Fruit fly (Drosophila melanogaster) whole organism, prepupa: ENCODE results near the gene CG13605.

Experiments used
- Blimp-1 ChIP-seq: fragments of 200-800 bp; sonication (Bioruptor generic); optimal IDR thresholded peaks from 3 replicates; lab custom pipeline; 2017; ENCODE audit warnings: missing biosample characterization, missing genetic modification characterization, mild to moderate bottlenecking, moderate library complexity, missing genetic modification reagents
- CG10669 ChIP-seq: fragments of 200-800 bp; sonication (Bioruptor generic); optimal IDR thresholded peaks from 3 replicates; lab custom pipeline; 2018; ENCODE audit warnings: missing biosample characterization, mild to moderate bottlenecking, missing genetic modification characterization, moderate library complexity
- CG11294 ChIP-seq: fragments of 200-800 bp; sonication (Bioruptor generic); IDR thresholded peaks from 2 replicates; pipeline ENCODE4 v1.3.6; 2022; ENCODE audit warnings: missing biosample characterization, missing genetic modification characterization
- CG15336 ChIP-seq: fragments of 200-800 bp; sonication (Bioruptor generic); IDR thresholded peaks from 2 replicates; pipeline ENCODE4 v1.3.6; 2022; ENCODE audit warnings: missing biosample characterization, missing genetic modification characterization
- CG1621 ChIP-seq: fragments of 200-800 bp; sonication (Bioruptor generic); optimal IDR thresholded peaks from 3 replicates; lab custom pipeline; 2018; ENCODE audit warnings: missing biosample characterization, mild to moderate bottlenecking, missing genetic modification characterization
- CG16779 ChIP-seq: fragments of 200-800 bp; sonication (Bioruptor generic); optimal IDR thresholded peaks from 3 replicates; lab custom pipeline; 2017; ENCODE audit warnings: missing biosample characterization, mild to moderate bottlenecking, missing genetic modification characterization
- CG3032 ChIP-seq: fragments of 200-800 bp; optimal IDR thresholded peaks from 2 replicates; lab custom pipeline; 2019; ENCODE audit warnings: missing biosample characterization, mild to moderate bottlenecking, missing genetic modification characterization, moderate library complexity
- CG31627 ChIP-seq: fragments of 200-800 bp; sonication (Bioruptor generic); optimal IDR thresholded peaks from 3 replicates; lab custom pipeline; 2016; ENCODE audit warnings: missing biosample characterization, missing genetic modification characterization
- CG32006 ChIP-seq: fragments of 200-800 bp; sonication (Bioruptor generic); optimal IDR thresholded peaks from 3 replicates; lab custom pipeline; 2017; ENCODE audit warnings: missing biosample characterization, mild to moderate bottlenecking, missing genetic modification characterization
- CG34406 ChIP-seq: fragments of 200-800 bp; sonication (Bioruptor generic); optimal IDR thresholded peaks from 3 replicates; lab custom pipeline; 2016; ENCODE audit warnings: missing biosample characterization, missing genetic modification characterization
- CG6163 ChIP-seq: fragments of 200-800 bp; sonication (Bioruptor generic); IDR thresholded peaks from 3 replicates; pipeline ENCODE4 v1.3.6; 2022; ENCODE audit warnings: missing biosample characterization, missing genetic modification characterization
- CG6276 ChIP-seq: fragments of 200-800 bp; sonication (Bioruptor generic); optimal IDR thresholded peaks from 2 replicates; lab custom pipeline; 2017; ENCODE audit warnings: missing biosample characterization, mild to moderate bottlenecking, missing genetic modification characterization
- CG6792 ChIP-seq: fragments of 200-800 bp; sonication (Bioruptor generic); optimal IDR thresholded peaks from 3 replicates; lab custom pipeline; 2016; ENCODE audit warnings: missing biosample characterization, missing genetic modification characterization
- CG6808 ChIP-seq: fragments of 200-800 bp; sonication (Bioruptor generic); optimal IDR thresholded peaks from 3 replicates; lab custom pipeline; 2017; ENCODE audit warnings: missing biosample characterization, missing genetic modification characterization, mild to moderate bottlenecking, moderate library complexity, missing genetic modification reagents
- CG6854 ChIP-seq: fragments of 200-800 bp; sonication (Bioruptor generic); optimal IDR thresholded peaks from 2 replicates; lab custom pipeline; 2017; ENCODE audit warnings: missing biosample characterization, mild to moderate bottlenecking, missing genetic modification characterization
- CG8119 ChIP-seq: fragments of 200-800 bp; sonication (Bioruptor generic); IDR thresholded peaks from 3 replicates; pipeline ENCODE4 v1.3.6; 2022; ENCODE audit warnings: missing biosample characterization, missing genetic modification characterization
- CG8319 ChIP-seq: fragments of 200-800 bp; sonication (Bioruptor generic); optimal IDR thresholded peaks from 3 replicates; lab custom pipeline; 2016; ENCODE audit warnings: missing biosample characterization, missing genetic modification characterization
- CG8632 ChIP-seq: fragments of 200-800 bp; sonication (Bioruptor generic); optimal IDR thresholded peaks from 3 replicates; lab custom pipeline; 2016; ENCODE audit warnings: missing biosample characterization, missing genetic modification characterization
- CG9139 ChIP-seq: fragments of 200-800 bp; sonication (Bioruptor generic); optimal IDR thresholded peaks from 3 replicates; lab custom pipeline; 2017; ENCODE audit warnings: missing biosample characterization, mild to moderate bottlenecking, missing genetic modification characterization
- Eip75B ChIP-seq: fragments of 200-800 bp; sonication (Bioruptor generic); optimal IDR thresholded peaks from 3 replicates; lab custom pipeline; 2016; ENCODE audit warnings: missing biosample characterization, missing genetic modification characterization
- Eip78C ChIP-seq: fragments of 200-800 bp; sonication (Bioruptor generic); peaks from one replicate; lab custom pipeline; 2016; ENCODE audit warnings: missing biosample characterization, missing genetic modification characterization
- Eip93F ChIP-seq: fragments of 200-800 bp; sonication (Bioruptor generic); optimal IDR thresholded peaks from 2 replicates; lab custom pipeline; 2016; ENCODE audit warnings: missing biosample characterization, mild to moderate bottlenecking, missing genetic modification characterization
- Ets96B ChIP-seq: fragments of 200-800 bp; optimal IDR thresholded peaks from 2 replicates; lab custom pipeline; 2019; ENCODE audit warnings: missing biosample characterization, mild to moderate bottlenecking, missing genetic modification characterization, moderate library complexity
- Gug ChIP-seq: fragments of 200-800 bp; sonication (Bioruptor generic); IDR thresholded peaks from 2 replicates; pipeline ENCODE4 v1.3.6; 2022; ENCODE audit warnings: missing biosample characterization, missing genetic modification characterization
- Hr4 ChIP-seq: fragments of 200-800 bp; sonication (Bioruptor generic); optimal IDR thresholded peaks from 3 replicates; lab custom pipeline; 2016; ENCODE audit warnings: missing biosample characterization, missing genetic modification characterization
- Lpt ChIP-seq: fragments of 200-800 bp; sonication (Bioruptor generic); optimal IDR thresholded peaks from 3 replicates; lab custom pipeline; 2016; ENCODE audit warnings: missing biosample characterization, missing genetic modification characterization
- Met ChIP-seq: fragments of 200-800 bp; sonication (Bioruptor generic); optimal IDR thresholded peaks from 3 replicates; lab custom pipeline; 2016; ENCODE audit warnings: missing biosample characterization, missing genetic modification characterization
- Smox ChIP-seq: fragments of 200-800 bp; sonication (Bioruptor generic); optimal IDR thresholded peaks from 3 replicates; lab custom pipeline; 2016; ENCODE audit warnings: missing biosample characterization, missing genetic modification characterization
- Sox102F ChIP-seq: fragments of 200-800 bp; sonication (Bioruptor generic); optimal IDR thresholded peaks from 2 replicates; lab custom pipeline; 2016; ENCODE audit warnings: missing biosample characterization, mild to moderate bottlenecking, missing genetic modification characterization
- Sox14 ChIP-seq: fragments of 200-800 bp; sonication (Bioruptor generic); optimal IDR thresholded peaks from 3 replicates; lab custom pipeline; 2016; ENCODE audit warnings: missing biosample characterization, missing genetic modification characterization
- achi ChIP-seq: fragments of 200-800 bp; sonication (Bioruptor generic); optimal IDR thresholded peaks from 3 replicates; lab custom pipeline; 2016; ENCODE audit warnings: missing biosample characterization, missing genetic modification characterization
- acj6 ChIP-seq: fragments of 200-800 bp; sonication (Bioruptor generic); optimal IDR thresholded peaks from 3 replicates; lab custom pipeline; 2016; ENCODE audit warnings: missing biosample characterization, missing genetic modification characterization
- cyc ChIP-seq: fragments of 200-800 bp; sonication (Bioruptor generic); optimal IDR thresholded peaks from 3 replicates; lab custom pipeline; 2016; ENCODE audit warnings: missing biosample characterization, missing genetic modification characterization
- dsx ChIP-seq: fragments of 200-800 bp; optimal IDR thresholded peaks from 3 replicates; lab custom pipeline; 2019; ENCODE audit warnings: missing biosample characterization, mild to moderate bottlenecking, missing genetic modification characterization, moderate library complexity; ENCODE audit not compliant: poor library complexity, severe bottlenecking
- eg ChIP-seq: fragments of 200-800 bp; sonication (Bioruptor generic); IDR thresholded peaks from 3 replicates; pipeline ENCODE4 v1.3.6; 2022; ENCODE audit warnings: missing biosample characterization, missing genetic modification characterization
- esn ChIP-seq: fragments of 200-800 bp; sonication (Bioruptor generic); optimal IDR thresholded peaks from 2 replicates; lab custom pipeline; 2016; ENCODE audit warnings: missing biosample characterization, mild to moderate bottlenecking, missing genetic modification characterization, moderate library complexity
- fd59A ChIP-seq: fragments of 200-800 bp; sonication (Bioruptor generic); optimal IDR thresholded peaks from 2 replicates; lab custom pipeline; 2017; ENCODE audit warnings: missing biosample characterization, mild to moderate bottlenecking, missing genetic modification characterization, missing genetic modification reagents
- fd85E ChIP-seq: fragments of 200-800 bp; sonication (Bioruptor generic); optimal IDR thresholded peaks from 3 replicates; lab custom pipeline; 2016; ENCODE audit warnings: missing biosample characterization, missing genetic modification characterization
- fkh ChIP-seq: fragments of 200-800 bp; sonication (Bioruptor generic); optimal IDR thresholded peaks from 3 replicates; lab custom pipeline; 2017; ENCODE audit warnings: missing biosample characterization, mild to moderate bottlenecking, missing genetic modification characterization, moderate library complexity
- lz ChIP-seq: fragments of 200-800 bp; sonication (Bioruptor generic); optimal IDR thresholded peaks from 3 replicates; lab custom pipeline; 2016; ENCODE audit warnings: missing biosample characterization, missing genetic modification characterization
- net ChIP-seq: fragments of 200-800 bp; sonication (Bioruptor generic); optimal IDR thresholded peaks from 3 replicates; lab custom pipeline; 2016; ENCODE audit warnings: missing biosample characterization, missing genetic modification characterization
- pdm3 ChIP-seq: fragments of 200-800 bp; sonication (Bioruptor generic); optimal IDR thresholded peaks from 3 replicates; lab custom pipeline; 2016; ENCODE audit warnings: missing biosample characterization, missing genetic modification characterization
- salr ChIP-seq, 2 experiments: fragments of 200-800 bp; sonication (Bioruptor generic); optimal IDR thresholded peaks; 3 replicates each; lab custom pipeline; 2016 to 2018; ENCODE audit warnings: missing biosample characterization in 2 of 2, missing genetic modification characterization in 2 of 2, mild to moderate bottlenecking in 1 of 2
- spab ChIP-seq: fragments of 200-800 bp; sonication (Bioruptor generic); optimal IDR thresholded peaks from 2 replicates; lab custom pipeline; 2017; ENCODE audit warnings: missing biosample characterization, mild to moderate bottlenecking, missing genetic modification characterization, missing genetic modification reagents
- ss ChIP-seq, 2 experiments: fragments of 200-800 bp; sonication (Bioruptor generic); optimal IDR thresholded peaks; 2 replicates in 1 of 2; 3 replicates in 1 of 2; lab custom pipeline; 2017 to 2018; ENCODE audit warnings: mild to moderate bottlenecking in 2 of 2, missing biosample characterization in 2 of 2, missing genetic modification characterization in 2 of 2, moderate library complexity in 1 of 2
- svp ChIP-seq: fragments of 200-800 bp; sonication (Bioruptor generic); peaks from one replicate; lab custom pipeline; 2016; ENCODE audit warnings: missing biosample characterization, missing genetic modification characterization
- topi ChIP-seq: fragments of 200-800 bp; sonication (Bioruptor generic); optimal IDR thresholded peaks from 3 replicates; lab custom pipeline; 2016; ENCODE audit warnings: missing biosample characterization, missing genetic modification characterization
- vri ChIP-seq: fragments of 200-800 bp; sonication (Bioruptor generic); optimal IDR thresholded peaks from 3 replicates; lab custom pipeline; 2016; ENCODE audit warnings: missing biosample characterization, mild to moderate bottlenecking, missing genetic modification characterization

CG13605 gene

dm6 chr3R:24106059-24106631 is 6.0 kb downstream of the CG13605 start (continued):
- TF ChIP-seq pdm3 (GFP tag; lab: Kevin White, UChicago) (peak; percentile 78), net (peak; percentile 70), acj6 (GFP tag; lab: Kevin White, UChicago) (peak; percentile 68), Ets96B (tag; lab: Kevin White, UChicago) (peak; percentile 25), CG6276 (GFP tag; lab: Kevin White, UChicago) (no peak), CG10669 (peak; percentile 35), CG6808 (GFP tag; lab: Kevin White, UChicago) (peak; percentile 6), fd59A (no peak), CG34406 (GFP tag; lab: Kevin White, UChicago) (peak; percentile 49), eg (GFP tag; lab: Robert Waterston, UW) (no peak), spab (GFP tag; lab: Kevin White, UChicago) (no peak), CG6854 (GFP tag; lab: Kevin White, UChicago) (peak; percentile 41), CG9139 (GFP tag; lab: Kevin White, UChicago) (no peak), Sox102F (GFP tag; lab: Kevin White, UChicago) (peak; percentile 82), achi (GFP tag; lab: Kevin White, UChicago) (peak; percentile 82), dsx (no peak), CG8319 (peak; percentile 36), Blimp-1 (peak; percentile 38), svp (peak; percentile 77), CG8119 (GFP tag; lab: Robert Waterston, UW) (no peak), Gug (no peak)

DNA sequence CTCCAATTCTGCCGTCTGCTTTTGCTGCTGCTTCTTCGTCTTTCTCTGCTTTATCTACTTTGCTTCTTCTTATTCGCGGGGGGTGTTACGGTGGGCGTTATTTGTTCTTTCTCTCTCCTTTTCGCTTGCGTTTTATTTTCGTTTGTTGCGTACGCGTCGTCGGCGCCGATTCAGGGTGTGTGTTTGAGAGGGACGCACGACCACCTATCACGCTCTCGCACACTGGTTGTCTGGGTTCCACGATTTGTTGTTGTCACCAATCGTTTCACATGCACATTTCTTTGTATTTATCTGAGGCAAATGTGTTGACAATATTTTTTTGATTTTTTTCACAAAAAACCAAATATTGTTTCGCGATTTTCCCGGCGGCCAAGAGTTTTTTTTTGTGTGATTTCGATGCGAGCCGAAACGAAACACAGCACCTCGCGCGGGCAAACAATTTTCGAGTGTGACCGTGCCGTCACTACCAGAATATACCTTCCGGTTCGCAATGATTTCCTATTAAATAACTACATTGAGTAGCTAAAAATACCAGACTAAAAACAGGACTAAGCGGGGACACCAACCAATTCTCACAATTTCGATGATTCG is 6.8 kb downstream of the CG13605 start, which contains the start of gene Syx1A:
Gene Syx1A, minus strand, starts transcription at position 452 of the 591 bp plus-strand sequence.
- TF ChIP-seq eg (GFP tag; lab: Robert Waterston, UW) = no peak
- TF ChIP-seq Gug = no peak
- no peak for TF ChIP-seq svp
- peak; percentile 61 for TF ChIP-seq CG6854 (GFP tag; lab: Kevin White, UChicago)
- peak; percentile 37 for TF ChIP-seq CG34406 (GFP tag; lab: Kevin White, UChicago)
- no peak for TF ChIP-seq CG3032 (tag; lab: Kevin White, UChicago)
- TF ChIP-seq cyc = no peak
- TF ChIP-seq esn (GFP tag; lab: Kevin White, UChicago) = peak; percentile 39
- no peak for TF ChIP-seq Smox (GFP tag; lab: Kevin White, UChicago)
- peak; percentile 61 for TF ChIP-seq CG16779
- peak; percentile 22 for TF ChIP-seq CG6276 (GFP tag; lab: Kevin White, UChicago)
- TF ChIP-seq Sox14 (GFP tag; lab: Kevin White, UChicago) = peak; percentile 47
- TF ChIP-seq Hr4 = no peak
- no peak for TF ChIP-seq Met
- no peak for TF ChIP-seq salr (GFP tag; optimal IDR thresholded peaks at IDR 0.05; lab: Kevin White, UChicago)
- TF ChIP-seq Ets96B (tag; lab: Kevin White, UChicago) = no peak
- TF ChIP-seq CG1621 = no peak
- peak; percentile 21 for TF ChIP-seq vri (GFP tag; lab: Kevin White, UChicago)
- no peak for TF ChIP-seq fd59A
- TF ChIP-seq lz (GFP tag; lab: Kevin White, UChicago) = no peak
- no peak for TF ChIP-seq Eip93F (GFP tag; lab: Kevin White, UChicago)
- TF ChIP-seq CG8632 (GFP tag; lab: Kevin White, UChicago) = no peak
- no peak for TF ChIP-seq dsx
- TF ChIP-seq CG32006 (GFP tag; lab: Kevin White, UChicago) = peak; percentile 12
- TF ChIP-seq achi (GFP tag; lab: Kevin White, UChicago) = no peak
- no peak for TF ChIP-seq CG31627
- TF ChIP-seq Sox102F (GFP tag; lab: Kevin White, UChicago) = peak; percentile 2
- no peak for TF ChIP-seq CG9139 (GFP tag; lab: Kevin White, UChicago)
- TF ChIP-seq Lpt = no peak
- peak; percentile 89 for TF ChIP-seq fkh (GFP tag; lab: Kevin White, UChicago)
- TF ChIP-seq ss (GFP tag; optimal IDR thresholded peaks at IDR 0.05; lab: Kevin White, UChicago) = peak; percentile 18 to 34
- TF ChIP-seq topi (GFP tag; lab: Kevin White, UChicago) = peak; percentile 27
- peak; percentile 8 for TF ChIP-seq Eip75B (GFP tag; lab: Kevin White, UChicago)
- no peak for TF ChIP-seq CG11294 (GFP tag; lab: Robert Waterston, UW)
- TF ChIP-seq CG6163 = no peak
- TF ChIP-seq CG15336 = no peak
- no peak for TF ChIP-seq CG6792 (GFP tag; lab: Kevin White, UChicago)
- TF ChIP-seq Eip78C (GFP tag; lab: Kevin White, UChicago) = peak; percentile 23
- TF ChIP-seq fd85E (GFP tag; lab: Kevin White, UChicago) = peak; percentile 35
